Worm (Caenorhabditis elegans): Measurements from ENCODE around the gene set-1.

set-1 gene

DNA sequence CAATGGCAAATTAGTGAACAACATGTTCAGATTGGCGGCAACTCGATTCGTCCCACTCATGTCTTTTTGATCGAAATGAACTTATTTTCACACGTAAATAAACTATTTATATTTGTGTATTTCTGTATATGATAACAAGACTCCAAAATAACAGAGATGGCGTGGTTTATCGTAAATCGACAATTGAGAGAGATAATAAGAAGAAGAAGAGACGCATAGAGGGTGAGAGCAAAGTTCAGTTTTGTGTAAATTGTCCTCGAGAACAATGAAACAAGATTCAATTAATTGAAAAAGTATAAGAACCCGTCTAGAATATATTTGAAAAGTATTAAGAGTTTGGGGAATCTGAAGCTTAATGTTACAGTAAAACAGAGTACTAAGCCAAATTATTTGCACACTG lies 40.7 kb downstream of the set-1 start (continued):
- no peak for TF ChIP-seq pqm-1 (tag; optimal IDR thresholded peaks at IDR 0.05)
- TF ChIP-seq nhr-85 (tag): peak; percentile 61

DNA sequence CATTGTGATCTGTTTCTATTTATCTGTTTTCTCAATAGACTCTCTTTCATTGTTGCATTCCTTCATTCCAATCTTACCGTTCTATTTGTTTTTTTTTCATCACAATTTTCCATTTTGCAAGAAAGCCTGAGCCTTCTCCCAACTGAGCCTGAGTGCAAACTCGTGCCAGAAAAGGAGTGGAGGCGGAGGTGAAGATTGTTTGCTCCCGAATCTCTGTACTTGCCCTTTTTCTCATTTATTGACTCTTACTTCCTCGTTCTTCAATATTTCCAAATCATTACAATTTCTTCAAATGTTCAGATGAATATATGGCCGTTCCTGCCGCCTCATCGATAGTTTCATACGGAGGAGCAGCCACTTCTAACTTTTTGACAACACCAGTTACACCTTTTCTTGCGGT lies 45.3 kb downstream of the set-1 start, which contains the start of gene let-756:
TSS of gene let-756 (plus strand) at position 301 of the 400 bp plus-strand sequence.
- TF ChIP-seq nhr-20 (tag; optimal IDR thresholded peaks at IDR 0.05): no peak

- TF ChIP-seq nhr-20 (tag; optimal IDR thresholded peaks at IDR 0.05): peak; percentile 30
- TF ChIP-seq pqm-1 (tag; optimal IDR thresholded peaks at IDR 0.05): no peak
- peak; percentile 63 for TF ChIP-seq snu-23 (GFP tag; optimal IDR thresholded peaks at IDR 0.05)
- peak; percentile 29 for TF ChIP-seq skn-1 (tag; optimal IDR thresholded peaks at IDR 0.05)
- TF ChIP-seq irx-1 (tag; optimal IDR thresholded peaks at IDR 0.05): no peak
- TF ChIP-seq dsc-1 (tag; optimal IDR thresholded peaks at IDR 0.05): no peak
- TF ChIP-seq xbp-1 (tag; optimal IDR thresholded peaks at IDR 0.05): no peak
- TF ChIP-seq pag-3 (tag; optimal IDR thresholded peaks at IDR 0.05; ENCODE audit: borderline replicate concordance, insufficient read depth): no peak
- peak; percentile 36 for TF ChIP-seq ztf-4 (tag; optimal IDR thresholded peaks at IDR 0.05)
- TF ChIP-seq nhr-71 (tag; optimal IDR thresholded peaks at IDR 0.05): peak; percentile 80
- TF ChIP-seq alr-1 (tag; optimal IDR thresholded peaks at IDR 0.05; ENCODE audit: borderline replicate concordance): no peak
- TF ChIP-seq aha-1 (tag; optimal IDR thresholded peaks at IDR 0.05): no peak
- TF ChIP-seq C16A3.4 (tag; optimal IDR thresholded peaks at IDR 0.05): peak; percentile 4
- no peak for TF ChIP-seq tbx-2 (tag; optimal IDR thresholded peaks at IDR 0.05)
- TF ChIP-seq efl-1 (optimal IDR thresholded peaks at IDR 0.05): no peak
- TF ChIP-seq efl-1 (GFP tag; optimal IDR thresholded peaks at IDR 0.05 in 1 of 2): no peak
- peak; percentile 4 for TF ChIP-seq lir-3 (tag; optimal IDR thresholded peaks at IDR 0.05; ENCODE audit: poor library complexity)
- no peak for TF ChIP-seq vab-15 (tag; optimal IDR thresholded peaks at IDR 0.05)
- peak; percentile 39 for TF ChIP-seq nhr-19 (GFP tag; conservative IDR thresholded peaks at IDR 0.05)
- no peak for TF ChIP-seq swsn-7 (tag; optimal IDR thresholded peaks at IDR 0.05)
- peak; percentile 10 for TF ChIP-seq mep-1 (tag; optimal IDR thresholded peaks at IDR 0.05)
- no peak for TF ChIP-seq mab-9 (GFP tag; IDR thresholded peaks at IDR 0.05)
- TF ChIP-seq rnt-1 (tag; optimal IDR thresholded peaks at IDR 0.05): peak; percentile 65
- TF ChIP-seq lin-14 (GFP tag; optimal IDR thresholded peaks at IDR 0.05): peak; percentile 71
- no peak for TF ChIP-seq nhr-11 (tag; optimal IDR thresholded peaks at IDR 0.05)
- no peak for TF ChIP-seq nhr-84 (tag; optimal IDR thresholded peaks at IDR 0.05)
- no peak for TF ChIP-seq unc-30 (tag; optimal IDR thresholded peaks at IDR 0.05)
- peak; percentile 43 to 57 for TF ChIP-seq lsy-2 (tag; optimal IDR thresholded peaks at IDR 0.05)
Measured at ce11 chrIII:6405121-6405520, 47.1 kb downstream of the set-1 start.

- TF ChIP-seq alr-1 (tag; optimal IDR thresholded peaks at IDR 0.05; ENCODE audit: borderline replicate concordance): no peak
- TF ChIP-seq nhr-237 (tag; optimal IDR thresholded peaks at IDR 0.05): no peak
- no peak for TF ChIP-seq hlh-17 (GFP tag; optimal IDR thresholded peaks at IDR 0.05; ENCODE audit: borderline replicate concordance)
- TF ChIP-seq fkh-10 (GFP tag; optimal IDR thresholded peaks at IDR 0.05): no peak
- TF ChIP-seq lin-35 (GFP tag; optimal IDR thresholded peaks at IDR 0.05): no peak
- TF ChIP-seq fkh-4 (tag; optimal IDR thresholded peaks at IDR 0.05; ENCODE audit: borderline replicate concordance): no peak
- no peak for TF ChIP-seq snu-23 (GFP tag; optimal IDR thresholded peaks at IDR 0.05)
- no peak for TF ChIP-seq grh-1 (GFP tag; IDR thresholded peaks at IDR 0.05)
- TF ChIP-seq egl-13 (tag; optimal IDR thresholded peaks at IDR 0.05): no peak
- TF ChIP-seq lir-3 (tag; optimal IDR thresholded peaks at IDR 0.05; ENCODE audit: poor library complexity): no peak
- TF ChIP-seq pag-3 (tag; optimal IDR thresholded peaks at IDR 0.05; ENCODE audit: borderline replicate concordance, insufficient read depth): no peak
- no peak for TF ChIP-seq ets-5 (GFP tag; IDR thresholded peaks at IDR 0.05)
- no peak for TF ChIP-seq ztf-4 (tag; optimal IDR thresholded peaks at IDR 0.05)
- no peak for TF ChIP-seq egl-27 (tag; optimal IDR thresholded peaks at IDR 0.05)
- no peak for TF ChIP-seq mep-1 (tag; optimal IDR thresholded peaks at IDR 0.05)
- TF ChIP-seq nhr-90 (tag; optimal IDR thresholded peaks at IDR 0.05; ENCODE audit: poor library complexity): no peak
- TF ChIP-seq sox-4 (tag; optimal IDR thresholded peaks at IDR 0.05): no peak
Measured at ce11 chrIII:6402810-6403209, 49.4 kb downstream of the set-1 start.
